Worm (Caenorhabditis elegans) whole organism, L1 larva: ENCODE measurements around the gene fbxb-119.

Experiments
- C16A3.4 ChIP-seq: fragments of 150-350 bp; optimal IDR thresholded peaks from 2 replicates; lab custom pipeline; 2014; ENCODE audit warnings: missing biosample characterization, missing genetic modification characterization
- F16B12.6 ChIP-seq: fragments of 150-350 bp; optimal IDR thresholded peaks from 2 replicates; lab custom pipeline; 2014; ENCODE audit warnings: missing biosample characterization, missing genetic modification characterization
- aha-1 ChIP-seq: fragments of 150-350 bp; optimal IDR thresholded peaks from 2 replicates; lab custom pipeline; 2014; ENCODE audit warnings: missing biosample characterization, missing genetic modification characterization
- ama-1 ChIP-seq: fragments of 150-350 bp; optimal IDR thresholded peaks from 2 replicates; lab custom pipeline; 2014
- ceh-63 ChIP-seq: fragments of 200-800 bp; sonication (Bioruptor generic); optimal IDR thresholded peaks from 2 replicates; lab custom pipeline; 2018; ENCODE audit warnings: mild to moderate bottlenecking, missing genetic modification characterization, missing compliant biosample characterization
- ceh-82 ChIP-seq, 3 experiments: fragments of 150-350 bp in 1 of 3; sonication (generic microtip) in 2 of 3; optimal IDR thresholded peaks; 2 replicates each; lab custom pipeline; 2014 to 2017; ENCODE audit warnings: missing biosample characterization in 3 of 3, missing genetic modification characterization in 3 of 3
- ces-1 ChIP-seq: fragments of 150-350 bp; optimal IDR thresholded peaks from 2 replicates; lab custom pipeline; 2014; ENCODE audit warnings: missing biosample characterization, missing genetic modification reagents, missing genetic modification characterization
- dpl-1 ChIP-seq, 3 experiments: fragments of 150-350 bp in 2 of 3; sonication (generic microtip) in 1 of 3; optimal IDR thresholded peaks; 2 replicates each; lab custom pipeline; 2014 to 2017; ENCODE audit warnings: missing biosample characterization in 3 of 3, missing genetic modification characterization in 3 of 3, missing genetic modification reagents in 3 of 3
- efl-3 ChIP-seq: fragments of 200-800 bp; sonication (Bioruptor generic); optimal IDR thresholded peaks from 2 replicates; lab custom pipeline; 2018; ENCODE audit warnings: mild to moderate bottlenecking, missing genetic modification characterization, missing compliant biosample characterization
- elt-2 ChIP-seq: sonication (generic microtip); optimal IDR thresholded peaks from 2 replicates; lab custom pipeline; 2016; ENCODE audit warnings: missing genetic modification characterization, mild to moderate bottlenecking, inconsistent platforms, missing compliant biosample characterization, missing genetic modification reagents
- elt-3 ChIP-seq, 6 experiments: fragments of 150-350 bp in 1 of 6; sonication (generic microtip); optimal IDR thresholded peaks; 2 replicates each; lab custom pipeline; 2017 to 2018; ENCODE audit warnings: missing biosample characterization in 6 of 6, missing genetic modification characterization in 6 of 6, inconsistent platforms in 1 of 6
- ets-5 ChIP-seq: fragments of 200-800 bp; sonication (Bioruptor generic); IDR thresholded peaks from 2 replicates; pipeline ENCODE4 v1.3.6; 2022; ENCODE audit warnings: missing genetic modification characterization, missing compliant biosample characterization
- fkh-8 ChIP-seq: sonication (generic microtip); optimal IDR thresholded peaks from 2 replicates; lab custom pipeline; 2016; ENCODE audit warnings: mild to moderate bottlenecking, missing genetic modification characterization, missing compliant biosample characterization
- fos-1 ChIP-seq: fragments of 150-350 bp; optimal IDR thresholded peaks from 2 replicates; lab custom pipeline; 2014; ENCODE audit warnings: missing biosample characterization, missing genetic modification characterization
- hlh-17 ChIP-seq: fragments of 200-800 bp; sonication (Bioruptor generic); optimal IDR thresholded peaks from 2 replicates; lab custom pipeline; 2018; ENCODE audit warnings: missing genetic modification characterization, mild to moderate bottlenecking, missing compliant biosample characterization, moderate library complexity, borderline replicate concordance
- hlh-4 ChIP-seq: sonication (generic microtip); optimal IDR thresholded peaks from 2 replicates; lab custom pipeline; 2016; ENCODE audit warnings: mild to moderate bottlenecking, missing genetic modification characterization, missing compliant biosample characterization
- lin-15B ChIP-seq: fragments of 150-350 bp; sonication (generic microtip); optimal IDR thresholded peaks from 3 replicates; lab custom pipeline; 2014; ENCODE audit warnings: missing biosample characterization, missing genetic modification characterization
- lsy-2 ChIP-seq, 2 experiments: fragments of 150-350 bp; optimal IDR thresholded peaks; 2 replicates each; lab custom pipeline; 2014; ENCODE audit warnings: missing biosample characterization in 2 of 2, missing genetic modification characterization in 2 of 2
- mdl-1 ChIP-seq, 2 experiments: fragments of 150-350 bp; optimal IDR thresholded peaks; 2 replicates each; lab custom pipeline; 2014 to 2017; ENCODE audit warnings: missing biosample characterization in 2 of 2, missing genetic modification characterization in 2 of 2, inconsistent platforms in 1 of 2
- nhr-19 ChIP-seq: fragments of 200-800 bp; sonication (Bioruptor generic); conservative IDR thresholded peaks from 2 replicates; pipeline ENCODE4 v1.3.6; 2022; ENCODE audit warnings: missing genetic modification characterization, missing compliant biosample characterization
- nhr-84 ChIP-seq: sonication (generic microtip); optimal IDR thresholded peaks from 2 replicates; lab custom pipeline; 2017; ENCODE audit warnings: missing biosample characterization, missing genetic modification characterization
- nhr-85 ChIP-seq: sonication (generic microtip); peaks from one replicate; lab custom pipeline; 2016; ENCODE audit warnings: missing genetic modification characterization, inconsistent platforms, missing compliant biosample characterization
- pag-3 ChIP-seq: sonication (generic microtip); optimal IDR thresholded peaks from 2 replicates; lab custom pipeline; 2017; ENCODE audit warnings: missing genetic modification characterization, mild to moderate bottlenecking, missing compliant biosample characterization, antibody characterized with exemption, borderline replicate concordance; ENCODE audit not compliant: insufficient read depth
- pqm-1 ChIP-seq: sonication (generic microtip); optimal IDR thresholded peaks from 3 replicates; lab custom pipeline; 2017; ENCODE audit warnings: missing biosample characterization, missing genetic modification characterization
- rnt-1 ChIP-seq: sonication (generic microtip); optimal IDR thresholded peaks from 2 replicates; lab custom pipeline; 2016; ENCODE audit warnings: mild to moderate bottlenecking, missing genetic modification characterization, moderate library complexity, missing compliant biosample characterization
- skn-1 ChIP-seq: fragments of 150-350 bp; optimal IDR thresholded peaks from 2 replicates; lab custom pipeline; 2014; ENCODE audit warnings: missing biosample characterization, missing genetic modification characterization
- snpc-4 ChIP-seq: fragments of 150-350 bp; optimal IDR thresholded peaks from 2 replicates; lab custom pipeline; 2014; ENCODE audit warnings: missing biosample characterization, missing genetic modification characterization
- snu-23 ChIP-seq: sonication (generic microtip); optimal IDR thresholded peaks from 2 replicates; lab custom pipeline; 2016; ENCODE audit warnings: missing genetic modification characterization, missing compliant biosample characterization
- sox-4 ChIP-seq: sonication (generic microtip); optimal IDR thresholded peaks from 2 replicates; lab custom pipeline; 2016; ENCODE audit warnings: missing genetic modification characterization, missing compliant biosample characterization
- sptf-1 ChIP-seq: fragments of 150-350 bp; optimal IDR thresholded peaks from 2 replicates; lab custom pipeline; 2014; ENCODE audit warnings: missing biosample characterization, missing genetic modification characterization
- swsn-7 ChIP-seq: sonication (generic microtip); optimal IDR thresholded peaks from 2 replicates; lab custom pipeline; 2016; ENCODE audit warnings: missing genetic modification characterization, missing compliant biosample characterization
- unc-130 ChIP-seq: fragments of 150-350 bp; optimal IDR thresholded peaks from 2 replicates; lab custom pipeline; 2017; ENCODE audit warnings: missing biosample characterization, missing genetic modification characterization, inconsistent platforms
- unc-62 ChIP-seq: fragments of 150-350 bp; optimal IDR thresholded peaks from 2 replicates; lab custom pipeline; 2014; ENCODE audit warnings: missing biosample characterization, missing genetic modification reagents, missing genetic modification characterization
- unc-98 ChIP-seq: fragments of 200-800 bp; sonication (Bioruptor generic); IDR thresholded peaks from 2 replicates; pipeline ENCODE4 v1.3.6; 2022; ENCODE audit warnings: missing genetic modification characterization, missing compliant biosample characterization

fbxb-119 gene

DNA sequence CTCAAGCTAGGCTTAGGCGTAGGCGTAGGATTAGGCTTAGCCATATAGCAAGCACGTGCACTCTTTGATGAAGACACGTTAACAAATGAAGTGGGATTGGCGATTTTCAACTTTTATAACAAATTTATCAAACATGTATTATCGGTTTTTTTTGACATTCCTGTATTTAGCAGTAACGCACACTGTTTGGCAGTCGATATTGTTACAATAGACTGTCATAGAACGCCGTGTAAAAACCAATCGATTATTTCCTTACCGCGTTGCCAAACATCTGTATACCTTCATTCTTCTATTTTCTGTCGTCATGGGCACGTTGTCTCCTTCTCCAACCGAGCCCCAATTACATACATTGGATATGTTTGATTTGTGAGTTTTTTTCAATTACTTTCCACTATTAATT is at the start of gene fbxb-119:
Gene fbxb-119 (plus strand): TSS at position 301 of the 400 bp plus-strand sequence.
- TF ChIP-seq nhr-85 (tag; lab: Kevin White, UChicago) (no peak), ceh-82 (tag; optimal IDR thresholded peaks at IDR 0.05; lab: Kevin White, UChicago) (no peak), unc-130 (tag; lab: Kevin White, UChicago) (no peak), lin-15B (tag; lab: Kevin White, UChicago) (no peak), elt-3 (tag; optimal IDR thresholded peaks at IDR 0.05; lab: Kevin White, UChicago) (no peak), snpc-4 (tag; lab: Kevin White, UChicago) (no peak), skn-1 (tag; lab: Kevin White, UChicago) (no peak), fos-1 (tag; lab: Kevin White, UChicago) (no peak), hlh-4 (tag; lab: Kevin White, UChicago) (no peak), swsn-7 (tag; lab: Kevin White, UChicago) (no peak)

DNA sequence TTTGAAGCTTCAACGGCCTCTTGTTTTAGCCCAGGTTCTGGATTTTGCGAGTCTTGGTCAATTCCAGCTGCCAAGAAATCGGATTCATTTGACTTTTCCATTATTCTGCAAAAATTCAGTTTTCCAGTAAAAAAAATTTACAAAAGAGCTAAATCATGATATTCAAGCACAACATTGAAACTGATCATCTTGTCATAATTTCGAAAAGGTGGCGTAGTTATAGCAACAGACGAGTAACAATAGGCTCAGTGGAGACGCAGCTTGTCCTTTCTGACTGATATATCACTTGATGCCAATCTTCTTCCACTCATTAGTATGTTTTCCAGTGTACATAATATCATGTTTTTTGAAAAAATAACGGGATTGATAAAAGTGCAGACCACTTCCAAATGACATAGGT is 49.7 kb upstream of the fbxb-119 start, which contains the start of gene fbxa-213:
Gene fbxa-213 (minus strand): TSS at position 101 of the 400 bp plus-strand sequence.
- TF ChIP-seq F16B12.6 (no peak), fos-1 (tag; lab: Kevin White, UChicago) (no peak), fkh-8 (tag; lab: Kevin White, UChicago) (no peak), hlh-17 (GFP tag; lab: Kevin White, UChicago) (no peak), sox-4 (tag; lab: Kevin White, UChicago) (no peak)

DNA sequence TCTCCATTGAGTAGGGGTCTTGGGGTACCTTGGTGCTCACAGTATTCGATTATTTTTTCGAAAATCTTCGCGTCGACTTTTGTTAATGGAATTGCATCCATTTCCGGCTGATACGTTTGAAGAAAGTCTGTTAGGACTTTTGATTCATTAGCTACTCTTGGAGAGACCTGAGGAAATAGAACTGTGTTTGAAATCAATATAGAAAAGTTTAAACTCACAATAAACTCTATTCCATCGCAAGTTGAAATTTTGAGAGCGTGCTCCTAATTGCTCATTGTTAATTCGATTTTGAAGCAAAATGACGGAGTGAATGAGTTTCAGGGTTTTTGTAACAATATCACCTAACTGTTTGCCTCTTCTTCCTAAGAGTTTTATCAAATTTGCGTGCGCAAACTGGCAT is 48.5 kb upstream of the fbxb-119 start, which contains the start of gene skr-6:
Gene skr-6 (minus strand): TSS at position 101 of the 400 bp plus-strand sequence.
- TF ChIP-seq ama-1 (lab: Kevin White, UChicago) (no peak), fkh-8 (tag; lab: Kevin White, UChicago) (no peak), nhr-84 (tag; lab: Kevin White, UChicago) (no peak), ets-5 (GFP tag; lab: Robert Waterston, UW) (no peak), sptf-1 (no peak), dpl-1 (GFP tag; optimal IDR thresholded peaks at IDR 0.05; lab: Kevin White, UChicago) (no peak), efl-3 (GFP tag; lab: Kevin White, UChicago) (no peak), ces-1 (GFP tag; lab: Kevin White, UChicago) (no peak), aha-1 (tag; lab: Kevin White, UChicago) (no peak), elt-2 (tag; lab: Kevin White, UChicago) (no peak), unc-62 (no peak), pqm-1 (tag; lab: Kevin White, UChicago) (no peak), lsy-2 (tag; optimal IDR thresholded peaks at IDR 0.05; lab: Kevin White, UChicago) (no peak), nhr-19 (no peak), mdl-1 (tag; optimal IDR thresholded peaks at IDR 0.05; lab: Kevin White, UChicago) (no peak), snu-23 (GFP tag; lab: Kevin White, UChicago) (no peak)

ce11 chrV:18270403-18270802 is 48.0 kb upstream of the fbxb-119 start, which contains the start of gene Y37H2C.4:
Gene Y37H2C.4 (plus strand): TSS chrV:18270703.
- TF ChIP-seq efl-3 (GFP tag; lab: Kevin White, UChicago) (no peak), mdl-1 (tag; optimal IDR thresholded peaks at IDR 0.05; lab: Kevin White, UChicago) (no peak)

DNA sequence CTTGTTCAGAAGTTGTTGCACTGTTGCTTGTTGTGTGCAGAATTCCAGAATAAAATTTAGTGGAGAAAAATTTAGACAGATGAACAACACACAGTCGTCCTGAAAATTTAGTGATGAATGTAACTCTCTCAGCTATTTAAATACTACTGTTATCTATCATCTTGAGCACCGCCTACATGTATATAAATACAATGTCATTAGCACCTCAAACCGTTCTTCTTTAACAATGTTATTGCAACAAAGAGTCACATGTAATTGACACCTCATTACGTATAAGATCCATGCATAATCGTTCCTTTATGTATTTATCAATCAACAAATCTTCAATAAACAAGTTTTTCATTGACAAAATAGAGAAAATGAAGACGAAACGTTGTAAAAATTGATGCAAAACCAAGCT is 37.6 kb upstream of the fbxb-119 start, which contains the start of gene Y51A2A.16:
Gene Y51A2A.16 (minus strand): TSS at position 101 of the 400 bp plus-strand sequence.
- TF ChIP-seq aha-1 (tag; lab: Kevin White, UChicago) (no peak), unc-98 (GFP tag; lab: Robert Waterston, UW) (no peak), C16A3.4 (tag; lab: Kevin White, UChicago) (no peak), ceh-82 (tag; optimal IDR thresholded peaks at IDR 0.05; lab: Kevin White, UChicago) (no peak), pag-3 (no peak), ceh-63 (no peak), rnt-1 (tag; lab: Kevin White, UChicago) (no peak), fos-1 (tag; lab: Kevin White, UChicago) (no peak)
- TF ChIP-seq, all 84 proteins: peak for 0
